Fruit fly (Drosophila melanogaster): ENCODE results near the gene CG2150.

The CG2150 gene

dm6 chr3R:31748093-31748996 lies 16.2 kb downstream of the CG2150 start (continued):
- TF ChIP-seq fd102C (GFP tag; optimal IDR thresholded peaks at IDR 0.05) (no peak), zen2 (GFP tag; IDR thresholded peaks at IDR 0.05; ENCODE audit: partially characterized antibody) (no peak), cad (GFP tag; optimal IDR thresholded peaks at IDR 0.05) (no peak), C15 (GFP tag; IDR thresholded peaks at IDR 0.05) (no peak), CG17359 (tag; optimal IDR thresholded peaks at IDR 0.05) (no peak), Drgx (GFP tag; IDR thresholded peaks at IDR 0.05) (no peak), H2.0 (GFP tag; IDR thresholded peaks at IDR 0.05) (no peak), HHEX (GFP tag; optimal IDR thresholded peaks at IDR 0.05) (no peak), CG13624 (GFP tag; optimal IDR thresholded peaks at IDR 0.05) (no peak), GATAe (GFP tag; conservative IDR thresholded peaks at IDR 0.05) (no peak), CG12744 (GFP tag; optimal IDR thresholded peaks at IDR 0.05) (no peak), CG14441 (GFP tag; IDR thresholded peaks at IDR 0.05) (no peak), HLH3B (GFP tag; IDR thresholded peaks at IDR 0.05) (no peak), ranshi (GFP tag; IDR thresholded peaks at IDR 0.05) (no peak), CG2678 (tag; optimal IDR thresholded peaks at IDR 0.05) (no peak), twi (tag; optimal IDR thresholded peaks at IDR 0.05) (peak; percentile 59), Sox100B (GFP tag; optimal IDR thresholded peaks at IDR 0.05) (no peak), CG15696 (tag; optimal IDR thresholded peaks at IDR 0.05) (no peak), Gsc (GFP tag; IDR thresholded peaks at IDR 0.05) (no peak), ems (GFP tag; optimal IDR thresholded peaks at IDR 0.05) (no peak), ewg (GFP tag; optimal IDR thresholded peaks at IDR 0.05) (no peak), bcd (GFP tag; optimal IDR thresholded peaks at IDR 0.05) (no peak), Hr51 (GFP tag; optimal IDR thresholded peaks at IDR 0.05) (no peak), Antp (GFP tag; optimal IDR thresholded peaks at IDR 0.05) (peak; percentile 9), CG8388 (GFP tag; optimal IDR thresholded peaks at IDR 0.05) (no peak), disco-r (GFP tag; optimal IDR thresholded peaks at IDR 0.05) (no peak), crol (GFP tag; IDR thresholded peaks at IDR 0.05) (no peak), CG9215 (GFP tag; IDR thresholded peaks at IDR 0.05) (no peak), Deaf1 (tag; optimal IDR thresholded peaks at IDR 0.05) (no peak), trh (GFP tag; optimal IDR thresholded peaks at IDR 0.05) (no peak), jigr1 (GFP tag; IDR thresholded peaks at IDR 0.05) (no peak), vvl (GFP tag; IDR thresholded peaks at IDR 0.05) (no peak), nom (GFP tag; optimal IDR thresholded peaks at IDR 0.05) (peak; percentile 91), knrl (GFP tag; IDR thresholded peaks at IDR 0.05; ENCODE audit: partially characterized antibody) (no peak), Mrtf (GFP tag; IDR thresholded peaks at IDR 0.05) (no peak), fu2 (GFP tag; optimal IDR thresholded peaks at IDR 0.05) (no peak), CG4617 (GFP tag; optimal IDR thresholded peaks at IDR 0.05; ENCODE audit: borderline replicate concordance) (no peak), CG10959 (GFP tag; IDR thresholded peaks at IDR 0.05) (no peak), gt (GFP tag; IDR thresholded peaks at IDR 0.05) (no peak), Myb (GFP tag; optimal IDR thresholded peaks at IDR 0.05) (no peak), usp (GFP tag; optimal IDR thresholded peaks at IDR 0.05) (no peak), sens (GFP tag) (peak; percentile 80), Hey (tag; optimal IDR thresholded peaks at IDR 0.05) (no peak), Lim3 (GFP tag; IDR thresholded peaks at IDR 0.05) (no peak), Lhr (GFP tag; optimal IDR thresholded peaks at IDR 0.05) (no peak), Ssrp (tag; optimal IDR thresholded peaks at IDR 0.05) (no peak), CG2129 (GFP tag; IDR thresholded peaks at IDR 0.05; ENCODE audit: partially characterized antibody) (no peak), schlank (tag; optimal IDR thresholded peaks at IDR 0.05) (no peak), CG17385 (GFP tag; optimal IDR thresholded peaks at IDR 0.05) (peak; percentile 98), org-1 (GFP tag; optimal IDR thresholded peaks at IDR 0.05) (no peak)

Measured in whole organism, embryonic.